Fruit fly (Drosophila melanogaster) whole organism, pupa: ENCODE measurements around the gene pont.

Experiments used
- CG10348 ChIP-seq: fragments of 200-800 bp; sonication (Bioruptor generic); IDR thresholded peaks from 2 replicates; pipeline ENCODE4 v1.3.6; 2022; ENCODE audit warnings: missing biosample characterization, missing genetic modification characterization
- CG12605 ChIP-seq: fragments of 200-800 bp; sonication (Bioruptor generic); IDR thresholded peaks from 2 replicates; pipeline ENCODE4 v1.3.6; 2022; ENCODE audit warnings: missing biosample characterization, missing genetic modification characterization
- CG13204 ChIP-seq: fragments of 200-800 bp; sonication (Bioruptor generic); optimal IDR thresholded peaks from 2 replicates; lab custom pipeline; 2018; ENCODE audit warnings: missing biosample characterization, mild to moderate bottlenecking, missing genetic modification characterization, moderate library complexity
- CG14655 ChIP-seq: fragments of 200-800 bp; sonication (Bioruptor generic); optimal IDR thresholded peaks from 3 replicates; lab custom pipeline; 2017; ENCODE audit warnings: mild to moderate bottlenecking, missing biosample characterization, missing genetic modification reagents, missing genetic modification characterization
- CG15710 ChIP-seq: fragments of 200-800 bp; sonication (Bioruptor generic); optimal IDR thresholded peaks from 2 replicates; lab custom pipeline; 2018; ENCODE audit warnings: missing biosample characterization, mild to moderate bottlenecking, missing genetic modification characterization, moderate library complexity
- CG17806 ChIP-seq: fragments of 200-800 bp; sonication (Bioruptor generic); optimal IDR thresholded peaks from 2 replicates; lab custom pipeline; 2018; ENCODE audit warnings: missing biosample characterization, mild to moderate bottlenecking, missing genetic modification characterization, moderate library complexity
- CG32121 ChIP-seq: fragments of 200-800 bp; sonication (Bioruptor generic); IDR thresholded peaks from 2 replicates; pipeline ENCODE4 v1.3.6; 2022; ENCODE audit warnings: missing biosample characterization, missing genetic modification characterization
- CG34367 ChIP-seq: fragments of 200-800 bp; sonication (Bioruptor generic); optimal IDR thresholded peaks from 2 replicates; lab custom pipeline; 2018; ENCODE audit warnings: missing biosample characterization, mild to moderate bottlenecking, missing genetic modification characterization
- CG4496 ChIP-seq: fragments of 200-800 bp; sonication (Bioruptor generic); IDR thresholded peaks from 3 replicates; pipeline ENCODE4 v1.3.6; 2022; ENCODE audit warnings: missing biosample characterization, missing genetic modification characterization
- CG8159 ChIP-seq: fragments of 200-800 bp; sonication (Bioruptor generic); optimal IDR thresholded peaks from 3 replicates; lab custom pipeline; 2018; ENCODE audit warnings: missing biosample characterization, mild to moderate bottlenecking, missing genetic modification characterization, moderate library complexity
- CG8301 ChIP-seq: fragments of 200-800 bp; sonication (Bioruptor generic); optimal IDR thresholded peaks from 2 replicates; lab custom pipeline; 2018; ENCODE audit warnings: missing biosample characterization, mild to moderate bottlenecking, missing genetic modification characterization
- CG9948 ChIP-seq: fragments of 200-800 bp; sonication (Bioruptor generic); optimal IDR thresholded peaks from 2 replicates; lab custom pipeline; 2018; ENCODE audit warnings: missing biosample characterization, mild to moderate bottlenecking, missing genetic modification characterization, moderate library complexity
- D1 ChIP-seq: fragments of 200-800 bp; sonication (Bioruptor generic); optimal IDR thresholded peaks from 2 replicates; lab custom pipeline; 2018; ENCODE audit warnings: missing biosample characterization, mild to moderate bottlenecking, missing genetic modification characterization, moderate library complexity
- EcR ChIP-seq: fragments of 200-800 bp; sonication (Bioruptor generic); optimal IDR thresholded peaks from 3 replicates; lab custom pipeline; 2019; ENCODE audit warnings: missing biosample characterization, missing genetic modification characterization, mild to moderate bottlenecking, moderate library complexity, missing genetic modification reagents
- Ets98B ChIP-seq: fragments of 200-800 bp; sonication (Bioruptor generic); IDR thresholded peaks from 2 replicates; pipeline ENCODE4 v1.3.6; 2022; ENCODE audit warnings: missing biosample characterization, missing genetic modification characterization
- Pif1A ChIP-seq: fragments of 200-800 bp; sonication (Bioruptor generic); optimal IDR thresholded peaks from 3 replicates; lab custom pipeline; 2016; ENCODE audit warnings: missing biosample characterization, missing genetic modification characterization
- Pif1B ChIP-seq: fragments of 200-800 bp; sonication (Bioruptor generic); optimal IDR thresholded peaks from 3 replicates; lab custom pipeline; 2016; ENCODE audit warnings: missing biosample characterization, missing genetic modification characterization
- Snoo ChIP-seq: fragments of 200-800 bp; sonication (Bioruptor generic); optimal IDR thresholded peaks from 3 replicates; lab custom pipeline; 2017; ENCODE audit warnings: missing biosample characterization, mild to moderate bottlenecking, missing genetic modification characterization, inconsistent platforms
- fd96Ca ChIP-seq: fragments of 200-800 bp; sonication (Bioruptor generic); IDR thresholded peaks from 3 replicates; pipeline ENCODE4 v1.3.6; 2022; ENCODE audit warnings: missing biosample characterization, missing genetic modification characterization
- gl ChIP-seq: fragments of 200-800 bp; sonication (Bioruptor generic); optimal IDR thresholded peaks from 2 replicates; lab custom pipeline; 2018; ENCODE audit warnings: missing biosample characterization, mild to moderate bottlenecking, missing genetic modification characterization
- rn ChIP-seq: fragments of 200-800 bp; sonication (Bioruptor generic); IDR thresholded peaks from 2 replicates; pipeline ENCODE4 v1.3.6; 2022; ENCODE audit warnings: missing biosample characterization, missing genetic modification characterization

pont gene

dm6 chr3R:10263972-10264536 is 2.1 kb downstream of the pont start, which contains the start of gene Nuak:
TSS of gene Nuak (plus strand) at chr3R:10264306.
- TF ChIP-seq CG12605 (GFP tag; lab: Robert Waterston, UW): no peak
- TF ChIP-seq CG13204: peak; percentile 69
- TF ChIP-seq D1: peak; percentile 5
- peak; percentile 69 for TF ChIP-seq CG8301
- no peak for TF ChIP-seq Ets98B (GFP tag; lab: Robert Waterston, UW)
- TF ChIP-seq CG17806: peak; percentile 74
- peak; percentile 60 for TF ChIP-seq CG9948 (tag; lab: Kevin White, UChicago)
- no peak for TF ChIP-seq CG10348 (GFP tag; lab: Robert Waterston, UW)
- TF ChIP-seq CG4496: no peak
- TF ChIP-seq CG15710 (tag; lab: Kevin White, UChicago): peak; percentile 86
- TF ChIP-seq CG8159 (tag; lab: Kevin White, UChicago): peak; percentile 71
- peak; percentile 73 for TF ChIP-seq Snoo
- peak; percentile 83 for TF ChIP-seq Pif1B
- no peak for TF ChIP-seq rn
- TF ChIP-seq Pif1A: peak; percentile 85
- peak; percentile 65 for TF ChIP-seq CG14655 (GFP tag; lab: Kevin White, UChicago)
- TF ChIP-seq EcR: peak; percentile 30
- TF ChIP-seq CG32121 (GFP tag; lab: Robert Waterston, UW): no peak
- no peak for TF ChIP-seq fd96Ca (GFP tag; lab: Robert Waterston, UW)
- TF ChIP-seq gl: no peak
- peak; percentile 59 for TF ChIP-seq CG34367 (tag; lab: Kevin White, UChicago)

dm6 chr3R:10264601-10265421 is 2.9 kb downstream of the pont start:
- TF ChIP-seq fd96Ca (GFP tag; lab: Robert Waterston, UW) (no peak), EcR (peak; percentile 49)

- TF ChIP-seq CG8159 (tag; lab: Kevin White, UChicago): peak; percentile 48
- peak; percentile 46 for TF ChIP-seq CG4496
- no peak; the same call in 2 of the 3 replicates for TF ChIP-seq fd96Ca (GFP tag; lab: Robert Waterston, UW)
- TF ChIP-seq CG9948 (tag; lab: Kevin White, UChicago): peak; percentile 10
- TF ChIP-seq CG8301: peak; percentile 13
- TF ChIP-seq CG15710 (tag; lab: Kevin White, UChicago): peak; percentile 1
- peak; percentile 34 for TF ChIP-seq Pif1A
- peak; percentile 51 for TF ChIP-seq CG14655 (GFP tag; lab: Kevin White, UChicago)
- TF ChIP-seq CG32121 (GFP tag; lab: Robert Waterston, UW): peak; percentile 77; the same call in 1 of the 2 replicates
- peak; percentile 55 for TF ChIP-seq Ets98B (GFP tag; lab: Robert Waterston, UW)
- TF ChIP-seq EcR: no peak
- no peak for TF ChIP-seq CG34367 (tag; lab: Kevin White, UChicago)
- TF ChIP-seq CG17806: peak; percentile 18
- TF ChIP-seq Pif1B: peak; percentile 39
- TF ChIP-seq Snoo: peak; percentile 80
Observed at dm6 chr3R:10265552-10266137, 3.7 kb downstream of the pont start.

- TF ChIP-seq CG15710 (tag; lab: Kevin White, UChicago): peak; percentile 3
- TF ChIP-seq CG8159 (tag; lab: Kevin White, UChicago): no peak
- TF ChIP-seq fd96Ca (GFP tag; lab: Robert Waterston, UW): peak; percentile 66; the same call in 2 of the 3 replicates
- TF ChIP-seq CG10348 (GFP tag; lab: Robert Waterston, UW): no peak
- TF ChIP-seq CG4496: 0 out of 3 replicates have a peak, but pooled peaks have one; percentile 28
- no peak for TF ChIP-seq rn
- TF ChIP-seq CG8301: no peak
- TF ChIP-seq CG34367 (tag; lab: Kevin White, UChicago): no peak
- no peak for TF ChIP-seq Pif1B
- no peak for TF ChIP-seq CG12605 (GFP tag; lab: Robert Waterston, UW)
- TF ChIP-seq EcR: no peak
- peak; percentile 51 for TF ChIP-seq CG13204
- TF ChIP-seq gl: no peak
- peak; percentile 6 for TF ChIP-seq CG14655 (GFP tag; lab: Kevin White, UChicago)
- TF ChIP-seq CG9948 (tag; lab: Kevin White, UChicago): no peak
Observed at dm6 chr3R:10266624-10267492, 4.9 kb downstream of the pont start.

- no peak for TF ChIP-seq gl
- peak; percentile 79 for TF ChIP-seq CG32121 (GFP tag; lab: Robert Waterston, UW)
- peak; percentile 83 for TF ChIP-seq CG8301
- TF ChIP-seq Pif1B: peak; percentile 38
- peak; percentile 74 for TF ChIP-seq CG14655 (GFP tag; lab: Kevin White, UChicago)
- peak; percentile 74 for TF ChIP-seq Ets98B (GFP tag; lab: Robert Waterston, UW)
- TF ChIP-seq EcR: no peak
- peak; percentile 64 for TF ChIP-seq CG17806
- peak; percentile 35; the same call in 1 of the 2 replicates for TF ChIP-seq CG10348 (GFP tag; lab: Robert Waterston, UW)
- TF ChIP-seq CG15710 (tag; lab: Kevin White, UChicago): peak; percentile 65
- TF ChIP-seq fd96Ca (GFP tag; lab: Robert Waterston, UW): no peak
- TF ChIP-seq CG13204: no peak
- peak; percentile 31 for TF ChIP-seq CG34367 (tag; lab: Kevin White, UChicago)
- peak; percentile 68 for TF ChIP-seq CG12605 (GFP tag; lab: Robert Waterston, UW)
- TF ChIP-seq CG8159 (tag; lab: Kevin White, UChicago): peak; percentile 65
- TF ChIP-seq Snoo: peak; percentile 91
- TF ChIP-seq D1: no peak
- TF ChIP-seq rn: no peak
- peak; percentile 79 for TF ChIP-seq Pif1A
- peak; percentile 71 for TF ChIP-seq CG4496
- peak; percentile 68 for TF ChIP-seq CG9948 (tag; lab: Kevin White, UChicago)
Observed at dm6 chr3R:10268101-10268864, 6.4 kb downstream of the pont start.
